Worm (Caenorhabditis elegans) whole organism, L4 larva: ENCODE measurements around the gene atp-5.

Experiments used
- D1046.2 ChIP-seq: fragments of 200-800 bp; sonication (Bioruptor generic); IDR thresholded peaks from 2 replicates; pipeline ENCODE4 v1.3.6; 2022; ENCODE audit warnings: missing genetic modification characterization, missing compliant biosample characterization
- F10B5.3 ChIP-seq: sonication (generic microtip); optimal IDR thresholded peaks from 2 replicates; lab custom pipeline; 2016; ENCODE audit warnings: mild to moderate bottlenecking, missing genetic modification characterization, missing compliant biosample characterization
- F26F4.8 ChIP-seq: fragments of 200-800 bp; sonication (Bioruptor generic); conservative IDR thresholded peaks from 2 replicates; pipeline ENCODE4 v1.3.6; 2022; ENCODE audit warnings: missing genetic modification characterization, missing compliant biosample characterization
- F37D6.2 ChIP-seq: sonication (generic microtip); optimal IDR thresholded peaks from 2 replicates; lab custom pipeline; 2016; ENCODE audit warnings: mild to moderate bottlenecking, missing genetic modification characterization, missing compliant biosample characterization
- F44E2.7 ChIP-seq: fragments of 200-800 bp; sonication (Bioruptor generic); IDR thresholded peaks from 2 replicates; pipeline ENCODE4 v2.1.2; 2022; ENCODE audit warnings: missing genetic modification characterization, missing compliant biosample characterization
- F49E8.2 ChIP-seq: sonication (generic microtip); optimal IDR thresholded peaks from 2 replicates; lab custom pipeline; 2016; ENCODE audit warnings: missing compliant biosample characterization, mild to moderate bottlenecking, missing genetic modification characterization, borderline replicate concordance
- R02D3.7 ChIP-seq: fragments of 150-350 bp; sonication (generic microtip); optimal IDR thresholded peaks from 3 replicates; lab custom pipeline; 2014; ENCODE audit warnings: missing biosample characterization, missing genetic modification characterization
- T20F7.1 ChIP-seq: fragments of 200-800 bp; sonication (Bioruptor generic); optimal IDR thresholded peaks from 2 replicates; lab custom pipeline; 2018; ENCODE audit warnings: mild to moderate bottlenecking, missing genetic modification characterization, missing compliant biosample characterization
- T26A8.4 ChIP-seq: fragments of 200-800 bp; sonication (Bioruptor generic); IDR thresholded peaks from 2 replicates; pipeline ENCODE4 v1.3.6; 2022; ENCODE audit warnings: missing genetic modification characterization, missing compliant biosample characterization
- Y48G9A.11 ChIP-seq: fragments of 200-800 bp; sonication (Bioruptor generic); IDR thresholded peaks from 2 replicates; pipeline ENCODE4 v1.3.6; 2022; ENCODE audit warnings: missing genetic modification reagents, missing genetic modification characterization, missing compliant biosample characterization
- Y5F2A.4 ChIP-seq: fragments of 200-800 bp; sonication (Bioruptor generic); optimal IDR thresholded peaks from 2 replicates; lab custom pipeline; 2018; ENCODE audit warnings: mild to moderate bottlenecking, missing genetic modification characterization, missing compliant biosample characterization
- ZK546.5 ChIP-seq, 2 experiments: sonication (generic microtip); optimal IDR thresholded peaks; 2 replicates each; lab custom pipeline; 2017; ENCODE audit warnings: missing biosample characterization in 2 of 2, missing genetic modification characterization in 2 of 2
- aha-1 ChIP-seq: fragments of 150-350 bp; peaks from one replicate; lab custom pipeline; 2014; ENCODE audit warnings: missing biosample characterization, missing genetic modification characterization
- aly-2 ChIP-seq: sonication (generic microtip); optimal IDR thresholded peaks from 2 replicates; lab custom pipeline; 2018; ENCODE audit warnings: missing biosample characterization, missing genetic modification characterization
- ama-1 ChIP-seq: fragments of 150-350 bp; optimal IDR thresholded peaks from 2 replicates; lab custom pipeline; 2014; ENCODE audit warnings: inconsistent platforms, mixed read lengths
- attf-4 ChIP-seq: sonication (generic microtip); optimal IDR thresholded peaks from 3 replicates; lab custom pipeline; 2017; ENCODE audit warnings: missing biosample characterization, missing genetic modification characterization
- ceh-44 ChIP-seq: fragments of 200-800 bp; sonication (Bioruptor generic); IDR thresholded peaks from 2 replicates; pipeline ENCODE4 v1.3.6; 2022; ENCODE audit warnings: missing genetic modification reagents, missing genetic modification characterization, missing compliant biosample characterization
- ctbp-1 ChIP-seq: fragments of 200-800 bp; sonication (Bioruptor generic); IDR thresholded peaks from 2 replicates; pipeline ENCODE4 v1.3.6; 2022; ENCODE audit warnings: missing genetic modification reagents, missing genetic modification characterization, missing compliant biosample characterization
- daf-12 ChIP-seq: fragments of 150-350 bp; optimal IDR thresholded peaks from 2 replicates; lab custom pipeline; 2014; ENCODE audit warnings: missing biosample characterization, missing genetic modification reagents, missing genetic modification characterization
- daf-8 ChIP-seq: fragments of 200-800 bp; sonication (Bioruptor generic); IDR thresholded peaks from 2 replicates; pipeline ENCODE4 v1.3.6; 2022; ENCODE audit warnings: missing genetic modification characterization, missing compliant biosample characterization
- dmd-6 ChIP-seq: fragments of 200-800 bp; sonication (Bioruptor generic); IDR thresholded peaks from 2 replicates; pipeline ENCODE4 v1.3.6; 2022; ENCODE audit warnings: missing genetic modification reagents, missing genetic modification characterization, missing compliant biosample characterization
- duxl-1 ChIP-seq: sonication (generic microtip); optimal IDR thresholded peaks from 2 replicates; lab custom pipeline; 2016; ENCODE audit warnings: mild to moderate bottlenecking, missing genetic modification characterization, moderate library complexity, missing compliant biosample characterization; ENCODE audit not compliant: poor library complexity
- dve-1 ChIP-seq: sonication (generic microtip); optimal IDR thresholded peaks from 2 replicates; lab custom pipeline; 2017; ENCODE audit warnings: antibody characterized with exemption, mild to moderate bottlenecking, missing genetic modification characterization, missing compliant biosample characterization; ENCODE audit not compliant: insufficient read depth
- egl-27 ChIP-seq: sonication (generic microtip); optimal IDR thresholded peaks from 3 replicates; lab custom pipeline; 2017; ENCODE audit warnings: missing biosample characterization, missing genetic modification reagents, missing genetic modification characterization
- hlh-30 ChIP-seq: sonication (generic microtip); optimal IDR thresholded peaks from 2 replicates; lab custom pipeline; 2017; ENCODE audit warnings: antibody characterized with exemption, mild to moderate bottlenecking, missing genetic modification characterization, missing compliant biosample characterization; ENCODE audit not compliant: insufficient read depth
- lim-7 ChIP-seq: fragments of 200-800 bp; sonication (Bioruptor generic); IDR thresholded peaks from 2 replicates; pipeline ENCODE4 v1.3.6; 2022; ENCODE audit warnings: missing genetic modification characterization, missing compliant biosample characterization
- lin-13 ChIP-seq: fragments of 150-350 bp; optimal IDR thresholded peaks from 2 replicates; lab custom pipeline; 2014; ENCODE audit warnings: missing biosample characterization, missing genetic modification reagents, missing genetic modification characterization
- lin-15B ChIP-seq: fragments of 150-350 bp; sonication (generic microtip); optimal IDR thresholded peaks from 3 replicates; lab custom pipeline; 2014; ENCODE audit warnings: missing biosample characterization, missing genetic modification characterization
- lin-39 ChIP-seq: fragments of 150-350 bp; optimal IDR thresholded peaks from 2 replicates; lab custom pipeline; 2014; ENCODE audit warnings: missing biosample characterization, missing genetic modification reagents, missing genetic modification characterization
- lir-3 ChIP-seq: sonication (generic microtip); optimal IDR thresholded peaks from 2 replicates; lab custom pipeline; 2016; ENCODE audit warnings: mild to moderate bottlenecking, missing genetic modification characterization, missing compliant biosample characterization
- madf-9 ChIP-seq: fragments of 200-800 bp; sonication (Bioruptor generic); conservative IDR thresholded peaks from 2 replicates; pipeline ENCODE4 v1.3.6; 2022; ENCODE audit warnings: missing genetic modification reagents, missing genetic modification characterization, missing compliant biosample characterization
- mdl-1 ChIP-seq, 2 experiments: fragments of 150-350 bp in 1 of 2; sonication (generic microtip) in 1 of 2; optimal IDR thresholded peaks; 2 replicates each; lab custom pipeline; 2014 to 2017; ENCODE audit warnings: missing biosample characterization in 2 of 2, missing genetic modification characterization in 2 of 2
- mes-2 ChIP-seq: sonication (generic microtip); optimal IDR thresholded peaks from 2 replicates; lab custom pipeline; 2016; ENCODE audit warnings: missing genotype, mild to moderate bottlenecking, missing genetic modification characterization, missing compliant biosample characterization; ENCODE audit not compliant: poor library complexity, severe bottlenecking
- mxl-2 ChIP-seq: fragments of 200-800 bp; sonication (Bioruptor generic); conservative IDR thresholded peaks from 2 replicates; pipeline ENCODE4 v1.3.6; 2022; ENCODE audit warnings: missing genetic modification reagents, missing genetic modification characterization, missing compliant biosample characterization
- nhr-10 ChIP-seq: fragments of 150-350 bp; optimal IDR thresholded peaks from 2 replicates; lab custom pipeline; 2014; ENCODE audit warnings: missing biosample characterization, missing genetic modification characterization
- nhr-102 ChIP-seq: sonication (generic microtip); optimal IDR thresholded peaks from 2 replicates; lab custom pipeline; 2016; ENCODE audit warnings: mild to moderate bottlenecking, missing genetic modification characterization, moderate library complexity, missing compliant biosample characterization
- nhr-11 ChIP-seq: fragments of 150-350 bp; optimal IDR thresholded peaks from 2 replicates; lab custom pipeline; 2014; ENCODE audit warnings: missing biosample characterization, missing genetic modification characterization
- nhr-237 ChIP-seq: sonication (generic microtip); optimal IDR thresholded peaks from 2 replicates; lab custom pipeline; 2017; ENCODE audit warnings: missing biosample characterization, missing genetic modification characterization
- nhr-42 ChIP-seq: fragments of 200-800 bp; sonication (Bioruptor generic); IDR thresholded peaks from 2 replicates; pipeline ENCODE4 v1.3.6; 2022; ENCODE audit warnings: missing genetic modification characterization, missing compliant biosample characterization
- nhr-48 ChIP-seq: sonication (generic microtip); optimal IDR thresholded peaks from 2 replicates; lab custom pipeline; 2016; ENCODE audit warnings: mild to moderate bottlenecking, missing genetic modification characterization, missing compliant biosample characterization
- pha-4 ChIP-seq, 2 experiments: fragments of 150-350 bp in 1 of 2; fragments of 200-800 bp in 1 of 2; sonication (Bioruptor generic) in 1 of 2; IDR thresholded peaks in 1 of 2; optimal IDR thresholded peaks in 1 of 2; 2 replicates each; pipeline versions ENCODE4 v1.3.6 to Lab custom; 2014 to 2022; ENCODE audit warnings: missing genetic modification characterization in 2 of 2, missing genetic modification reagents in 2 of 2, missing biosample characterization in 1 of 2, missing compliant biosample characterization in 1 of 2
- php-3 ChIP-seq: fragments of 200-800 bp; sonication (Bioruptor generic); IDR thresholded peaks from 2 replicates; pipeline ENCODE4 v1.3.6; 2022; ENCODE audit warnings: missing genetic modification reagents, missing genetic modification characterization, missing compliant biosample characterization
- pqm-1 ChIP-seq: sonication (generic microtip); optimal IDR thresholded peaks from 2 replicates; lab custom pipeline; 2017; ENCODE audit warnings: missing biosample characterization, missing genetic modification characterization
- snpc-1.2 ChIP-seq: fragments of 200-800 bp; sonication (Bioruptor generic); IDR thresholded peaks from 2 replicates; pipeline ENCODE4 v1.3.6; 2022; ENCODE audit warnings: missing genetic modification reagents, missing genetic modification characterization, missing compliant biosample characterization
- unc-130 ChIP-seq: sonication (generic microtip); optimal IDR thresholded peaks from 2 replicates; lab custom pipeline; 2016; ENCODE audit warnings: missing genetic modification reagents, missing genetic modification characterization, missing compliant biosample characterization
- unc-39 ChIP-seq: sonication (generic microtip); optimal IDR thresholded peaks from 2 replicates; lab custom pipeline; 2017; ENCODE audit warnings: missing biosample characterization, missing genetic modification characterization
- zag-1 ChIP-seq: fragments of 150-350 bp; optimal IDR thresholded peaks from 2 replicates; lab custom pipeline; 2014; ENCODE audit warnings: missing biosample characterization, missing genetic modification characterization
- zfp-2 ChIP-seq: sonication (generic microtip); optimal IDR thresholded peaks from 2 replicates; lab custom pipeline; 2016; ENCODE audit warnings: mild to moderate bottlenecking, missing genetic modification characterization, missing compliant biosample characterization
- zfp-3 ChIP-seq: fragments of 200-800 bp; sonication (Bioruptor generic); conservative IDR thresholded peaks from 2 replicates; pipeline ENCODE4 v1.3.6; 2022; ENCODE audit warnings: missing genetic modification reagents, missing genetic modification characterization, missing compliant biosample characterization
- ztf-7 ChIP-seq: fragments of 150-350 bp; optimal IDR thresholded peaks from 2 replicates; lab custom pipeline; 2014; ENCODE audit warnings: missing biosample characterization, missing genetic modification characterization

The atp-5 gene

ce11 chrV:11146958-11147779, 23.5 kb upstream of the atp-5 start, which contains the start of the genes T19C4.24 and nlp-33:
T19C4.24 (minus strand) TSS chrV:11147008.
nlp-33 (plus strand) TSS chrV:11147346.
- TF ChIP-seq snpc-1.2 (GFP tag; lab: Robert Waterston, UW) (no peak), T26A8.4 (GFP tag; lab: Robert Waterston, UW) (no peak; the same call in 1 of the 2 replicates), unc-39 (tag; lab: Kevin White, UChicago) (no peak), dmd-6 (no peak), ZK546.5 (tag; optimal IDR thresholded peaks at IDR 0.05; lab: Kevin White, UChicago) (no peak), nhr-48 (tag; lab: Kevin White, UChicago) (no peak), daf-12 (tag; lab: Kevin White, UChicago) (no peak), F44E2.7 (no peak), duxl-1 (no peak), daf-8 (GFP tag; lab: Robert Waterston, UW) (no peak), T20F7.1 (GFP tag; lab: Kevin White, UChicago) (no peak), mxl-2 (0 out of 2 replicates have a peak, but pooled peaks have one; percentile 50), unc-130 (GFP tag; lab: Kevin White, UChicago) (no peak), nhr-237 (tag; lab: Kevin White, UChicago) (no peak), aly-2 (tag; lab: Kevin White, UChicago) (no peak), egl-27 (tag; lab: Kevin White, UChicago) (no peak), zfp-2 (tag; lab: Kevin White, UChicago) (no peak), nhr-11 (tag; lab: Kevin White, UChicago) (no peak), F26F4.8 (GFP tag; lab: Robert Waterston, UW) (no peak), nhr-10 (tag; lab: Kevin White, UChicago) (no peak), F10B5.3 (no peak), ctbp-1 (GFP tag; lab: Robert Waterston, UW) (0 out of 2 replicates have a peak, but pooled peaks have one; percentile 15), D1046.2 (GFP tag; lab: Robert Waterston, UW) (no peak), madf-9 (GFP tag; lab: Robert Waterston, UW) (0 out of 2 replicates have a peak, but pooled peaks have one; percentile 4), Y48G9A.11 (no peak), ceh-44 (no peak), F37D6.2 (tag; lab: Kevin White, UChicago) (no peak), R02D3.7 (tag; lab: Kevin White, UChicago) (no peak), mes-2 (no peak), Y5F2A.4 (GFP tag; lab: Kevin White, UChicago) (no peak), lin-15B (no peak), pha-4 (GFP tag; IDR thresholded peaks at IDR 0.05; lab: Robert Waterston, UW) (no peak), pha-4 (tag; optimal IDR thresholded peaks at IDR 0.05; lab: Kevin White, UChicago) (no peak), F49E8.2 (tag; lab: Kevin White, UChicago) (no peak), nhr-42 (no peak), pqm-1 (tag; lab: Kevin White, UChicago) (no peak), ztf-7 (tag; lab: Kevin White, UChicago) (no peak), dve-1 (tag; lab: Kevin White, UChicago) (no peak), lim-7 (GFP tag; lab: Robert Waterston, UW) (no peak), zag-1 (no peak), lir-3 (tag; lab: Kevin White, UChicago) (no peak), lin-39 (no peak), hlh-30 (tag; lab: Kevin White, UChicago) (peak; percentile 49), lin-13 (GFP tag; lab: Kevin White, UChicago) (no peak), aha-1 (no peak), zfp-3 (GFP tag; lab: Robert Waterston, UW) (no peak), ama-1 (lab: Kevin White, UChicago) (peak; percentile 94), nhr-102 (tag; lab: Kevin White, UChicago) (no peak), mdl-1 (tag; optimal IDR thresholded peaks at IDR 0.05; lab: Kevin White, UChicago) (no peak), attf-4 (tag; lab: Kevin White, UChicago) (no peak), php-3 (GFP tag; lab: Robert Waterston, UW) (no peak)
